Worm (Caenorhabditis elegans) whole organism, mixed stage, embryonic: ENCODE data around the gene F41B5.12.

Experiments used
- lin-13 ChIP-seq: fragments of 150-350 bp; optimal IDR thresholded peaks from 2 replicates; lab custom pipeline; 2014; ENCODE audit warnings: missing biosample characterization, missing genetic modification characterization
- mep-1 ChIP-seq: fragments of 150-350 bp; optimal IDR thresholded peaks from 2 replicates; lab custom pipeline; 2017; ENCODE audit warnings: missing biosample characterization, missing genetic modification reagents, missing genetic modification characterization, inconsistent platforms
- nhr-28 ChIP-seq: fragments of 150-350 bp; optimal IDR thresholded peaks from 2 replicates; lab custom pipeline; 2014; ENCODE audit warnings: missing biosample characterization, missing genetic modification characterization
- pha-4 ChIP-seq: fragments of 150-350 bp; optimal IDR thresholded peaks from 2 replicates; lab custom pipeline; 2018; ENCODE audit warnings: missing biosample characterization, missing genetic modification reagents, missing genetic modification characterization
- unc-62 ChIP-seq: fragments of 150-350 bp; optimal IDR thresholded peaks from 2 replicates; lab custom pipeline; 2014; ENCODE audit warnings: missing biosample characterization, missing genetic modification reagents, missing genetic modification characterization

DNA sequence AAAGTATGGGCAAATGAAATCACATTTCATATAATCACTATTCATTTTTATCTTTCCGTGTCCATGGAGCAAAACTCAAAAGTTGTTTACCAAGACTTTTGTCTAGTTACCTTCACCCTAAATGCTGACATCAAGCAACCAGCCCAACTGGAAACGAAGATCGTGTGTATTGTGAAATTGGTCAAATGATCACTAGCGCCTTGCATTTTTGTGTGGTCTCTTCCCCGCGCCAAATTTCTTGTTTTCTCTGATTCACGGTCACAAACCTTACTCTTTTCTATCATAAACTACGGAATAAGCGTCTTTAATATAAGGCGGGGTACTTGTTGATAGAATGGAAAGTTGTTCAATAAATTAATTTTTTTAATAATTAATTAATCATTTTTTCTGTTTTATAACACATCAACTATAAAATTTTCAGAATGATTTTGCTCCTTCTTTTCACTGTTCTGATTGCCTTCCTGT, 10.6 kb upstream of the F41B5.12 start, which contains the start of gene cyp-33C7:
- no peak for TF ChIP-seq unc-62 (GFP tag; lab: Kevin White, UChicago)
- no peak for TF ChIP-seq nhr-28 (tag; lab: Kevin White, UChicago)
- TF ChIP-seq lin-13 (tag; lab: Kevin White, UChicago) = no peak
- TF ChIP-seq mep-1 (tag; lab: Kevin White, UChicago) = no peak
- TF ChIP-seq pha-4 (tag; lab: Kevin White, UChicago) = no peak
